Worm (Caenorhabditis elegans): ENCODE results near the gene R07B7.8.

DNA sequence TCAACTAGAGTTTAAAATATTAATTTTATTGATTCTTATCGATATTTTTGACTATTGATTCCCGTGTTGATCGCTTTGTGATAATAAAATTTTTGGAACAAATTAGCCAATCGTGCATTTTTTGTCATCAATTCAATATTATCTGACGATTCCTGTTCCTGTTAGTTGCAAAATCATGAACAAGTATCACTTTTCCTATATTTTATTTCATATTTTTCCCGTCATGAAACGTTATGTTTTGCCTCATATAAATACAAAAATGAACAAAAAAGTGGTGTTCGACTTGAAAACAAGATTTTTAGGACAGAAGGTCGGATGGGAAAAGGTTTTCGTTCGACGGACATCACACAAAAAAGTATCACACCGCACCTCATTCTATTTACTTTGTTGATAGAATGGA, 37.2 kb upstream of the R07B7.8 start, which contains the start of gene C13C4.6:
- TF ChIP-seq hlh-4 (tag; optimal IDR thresholded peaks at IDR 0.05) (no peak), ceh-82 (tag; optimal IDR thresholded peaks at IDR 0.05) (no peak), mef-2 (tag; optimal IDR thresholded peaks at IDR 0.05) (no peak), nhr-237 (tag; optimal IDR thresholded peaks at IDR 0.05) (no peak), nhr-85 (tag) (no peak), nhr-90 (tag; optimal IDR thresholded peaks at IDR 0.05; ENCODE audit: poor library complexity) (no peak), nhr-76 (tag; optimal IDR thresholded peaks at IDR 0.05) (no peak), fos-1 (tag; optimal IDR thresholded peaks at IDR 0.05) (no peak)
